Worm (Caenorhabditis elegans) whole organism, L1 larva: ENCODE results near the gene B0198.3.

Source experiments
- aha-1 ChIP-seq: fragments of 150-350 bp; optimal IDR thresholded peaks from 2 replicates; lab custom pipeline; 2014; ENCODE audit warnings: missing biosample characterization, missing genetic modification characterization
- dsc-1 ChIP-seq: sonication (generic microtip); optimal IDR thresholded peaks from 2 replicates; lab custom pipeline; 2016; ENCODE audit warnings: mild to moderate bottlenecking, missing genetic modification characterization, missing compliant biosample characterization
- efl-1 ChIP-seq, 4 experiments: fragments of 150-350 bp; optimal IDR thresholded peaks in 3 of 4; peaks in 1 of 4; 1 replicate in 1 of 4; 2 replicates in 3 of 4; lab custom pipeline; 2014; ENCODE audit warnings: missing biosample characterization in 2 of 4, missing genetic modification characterization in 2 of 4, missing genetic modification reagents in 2 of 4
- efl-3 ChIP-seq: fragments of 200-800 bp; sonication (Bioruptor generic); optimal IDR thresholded peaks from 2 replicates; lab custom pipeline; 2018; ENCODE audit warnings: mild to moderate bottlenecking, missing genetic modification characterization, missing compliant biosample characterization
- egl-13 ChIP-seq: sonication (generic microtip); optimal IDR thresholded peaks from 2 replicates; lab custom pipeline; 2016; ENCODE audit warnings: missing genotype, missing genetic modification reagents, missing genetic modification characterization, missing compliant biosample characterization
- elt-2 ChIP-seq: sonication (generic microtip); optimal IDR thresholded peaks from 2 replicates; lab custom pipeline; 2016; ENCODE audit warnings: missing genetic modification characterization, mild to moderate bottlenecking, inconsistent platforms, missing compliant biosample characterization, missing genetic modification reagents
- ets-5 ChIP-seq: fragments of 200-800 bp; sonication (Bioruptor generic); IDR thresholded peaks from 2 replicates; pipeline ENCODE4 v1.3.6; 2022; ENCODE audit warnings: missing genetic modification characterization, missing compliant biosample characterization
- fkh-10 ChIP-seq: sonication (generic microtip); optimal IDR thresholded peaks from 2 replicates; lab custom pipeline; 2017; ENCODE audit warnings: missing biosample characterization, missing genetic modification reagents, missing genetic modification characterization
- fkh-8 ChIP-seq: sonication (generic microtip); optimal IDR thresholded peaks from 2 replicates; lab custom pipeline; 2016; ENCODE audit warnings: mild to moderate bottlenecking, missing genetic modification characterization, missing compliant biosample characterization
- hlh-4 ChIP-seq: sonication (generic microtip); optimal IDR thresholded peaks from 2 replicates; lab custom pipeline; 2016; ENCODE audit warnings: mild to moderate bottlenecking, missing genetic modification characterization, missing compliant biosample characterization
- hpl-2 ChIP-seq: fragments of 150-350 bp; optimal IDR thresholded peaks from 2 replicates; lab custom pipeline; 2014; ENCODE audit warnings: missing biosample characterization, missing genetic modification reagents, missing genetic modification characterization
- irx-1 ChIP-seq: sonication (generic microtip); optimal IDR thresholded peaks from 2 replicates; lab custom pipeline; 2016; ENCODE audit warnings: missing genetic modification characterization, missing compliant biosample characterization
- isw-1 ChIP-seq: fragments of 200-800 bp; sonication (Bioruptor generic); IDR thresholded peaks from 2 replicates; pipeline ENCODE4 v1.3.6; 2022; ENCODE audit warnings: missing genetic modification characterization, missing compliant biosample characterization
- lin-14 ChIP-seq: fragments of 200-800 bp; sonication (Bioruptor generic); optimal IDR thresholded peaks from 2 replicates; lab custom pipeline; 2018; ENCODE audit warnings: mild to moderate bottlenecking, missing genetic modification characterization, moderate library complexity, missing compliant biosample characterization
- lin-15B ChIP-seq: fragments of 150-350 bp; sonication (generic microtip); optimal IDR thresholded peaks from 3 replicates; lab custom pipeline; 2014; ENCODE audit warnings: missing biosample characterization, missing genetic modification characterization
- lir-3 ChIP-seq: sonication (generic microtip); optimal IDR thresholded peaks from 2 replicates; lab custom pipeline; 2016; ENCODE audit warnings: mild to moderate bottlenecking, missing genetic modification characterization, moderate library complexity, missing compliant biosample characterization; ENCODE audit not compliant: poor library complexity
- lsy-2 ChIP-seq, 2 experiments: fragments of 150-350 bp; optimal IDR thresholded peaks; 2 replicates each; lab custom pipeline; 2014; ENCODE audit warnings: missing biosample characterization in 2 of 2, missing genetic modification characterization in 2 of 2
- mab-9 ChIP-seq: fragments of 200-800 bp; sonication (Bioruptor generic); IDR thresholded peaks from 2 replicates; pipeline ENCODE4 v1.3.6; 2022; ENCODE audit warnings: missing genetic modification reagents, missing genetic modification characterization, missing compliant biosample characterization
- mef-2 ChIP-seq: fragments of 150-350 bp; optimal IDR thresholded peaks from 2 replicates; lab custom pipeline; 2014; ENCODE audit warnings: missing biosample characterization, missing genetic modification characterization
- mep-1 ChIP-seq: fragments of 150-350 bp; optimal IDR thresholded peaks from 2 replicates; lab custom pipeline; 2014; ENCODE audit warnings: missing biosample characterization, missing genetic modification characterization
- nhr-237 ChIP-seq: fragments of 150-350 bp; optimal IDR thresholded peaks from 2 replicates; lab custom pipeline; 2014; ENCODE audit warnings: missing biosample characterization, missing genetic modification characterization
- nhr-47 ChIP-seq: sonication (generic microtip); optimal IDR thresholded peaks from 2 replicates; lab custom pipeline; 2016; ENCODE audit warnings: mild to moderate bottlenecking, missing genetic modification characterization, moderate library complexity, missing compliant biosample characterization
- nhr-71 ChIP-seq: sonication (generic microtip); optimal IDR thresholded peaks from 2 replicates; lab custom pipeline; 2016; ENCODE audit warnings: mild to moderate bottlenecking, missing genetic modification characterization, moderate library complexity, missing compliant biosample characterization
- nhr-76 ChIP-seq: sonication (generic microtip); optimal IDR thresholded peaks from 2 replicates; lab custom pipeline; 2017; ENCODE audit warnings: missing biosample characterization, missing genetic modification characterization
- nhr-77 ChIP-seq: fragments of 150-350 bp; optimal IDR thresholded peaks from 2 replicates; lab custom pipeline; 2014; ENCODE audit warnings: missing biosample characterization, missing genetic modification characterization
- nhr-85 ChIP-seq: sonication (generic microtip); peaks from one replicate; lab custom pipeline; 2016; ENCODE audit warnings: missing genetic modification characterization, inconsistent platforms, missing compliant biosample characterization
- nhr-90 ChIP-seq: sonication (generic microtip); optimal IDR thresholded peaks from 2 replicates; lab custom pipeline; 2016; ENCODE audit warnings: mild to moderate bottlenecking, missing genetic modification characterization, missing compliant biosample characterization; ENCODE audit not compliant: poor library complexity
- pag-3 ChIP-seq: sonication (generic microtip); optimal IDR thresholded peaks from 2 replicates; lab custom pipeline; 2017; ENCODE audit warnings: missing genetic modification characterization, mild to moderate bottlenecking, missing compliant biosample characterization, antibody characterized with exemption, borderline replicate concordance; ENCODE audit not compliant: insufficient read depth
- pax-3 ChIP-seq: fragments of 200-800 bp; sonication (Bioruptor generic); optimal IDR thresholded peaks from 2 replicates; lab custom pipeline; 2018; ENCODE audit warnings: mild to moderate bottlenecking, missing genetic modification characterization, moderate library complexity, missing compliant biosample characterization
- pqm-1 ChIP-seq: sonication (generic microtip); optimal IDR thresholded peaks from 3 replicates; lab custom pipeline; 2017; ENCODE audit warnings: missing biosample characterization, missing genetic modification characterization
- rnt-1 ChIP-seq: sonication (generic microtip); optimal IDR thresholded peaks from 2 replicates; lab custom pipeline; 2016; ENCODE audit warnings: mild to moderate bottlenecking, missing genetic modification characterization, moderate library complexity, missing compliant biosample characterization
- skn-1 ChIP-seq: fragments of 150-350 bp; optimal IDR thresholded peaks from 2 replicates; lab custom pipeline; 2014; ENCODE audit warnings: missing biosample characterization, missing genetic modification characterization
- zip-4 ChIP-seq: fragments of 200-800 bp; sonication (Bioruptor generic); optimal IDR thresholded peaks from 2 replicates; lab custom pipeline; 2018; ENCODE audit warnings: mild to moderate bottlenecking, missing genetic modification characterization, moderate library complexity, missing compliant biosample characterization
- ztf-4 ChIP-seq: fragments of 150-350 bp; optimal IDR thresholded peaks from 2 replicates; lab custom pipeline; 2014; ENCODE audit warnings: missing biosample characterization, missing genetic modification characterization

B0198.3 gene

DNA sequence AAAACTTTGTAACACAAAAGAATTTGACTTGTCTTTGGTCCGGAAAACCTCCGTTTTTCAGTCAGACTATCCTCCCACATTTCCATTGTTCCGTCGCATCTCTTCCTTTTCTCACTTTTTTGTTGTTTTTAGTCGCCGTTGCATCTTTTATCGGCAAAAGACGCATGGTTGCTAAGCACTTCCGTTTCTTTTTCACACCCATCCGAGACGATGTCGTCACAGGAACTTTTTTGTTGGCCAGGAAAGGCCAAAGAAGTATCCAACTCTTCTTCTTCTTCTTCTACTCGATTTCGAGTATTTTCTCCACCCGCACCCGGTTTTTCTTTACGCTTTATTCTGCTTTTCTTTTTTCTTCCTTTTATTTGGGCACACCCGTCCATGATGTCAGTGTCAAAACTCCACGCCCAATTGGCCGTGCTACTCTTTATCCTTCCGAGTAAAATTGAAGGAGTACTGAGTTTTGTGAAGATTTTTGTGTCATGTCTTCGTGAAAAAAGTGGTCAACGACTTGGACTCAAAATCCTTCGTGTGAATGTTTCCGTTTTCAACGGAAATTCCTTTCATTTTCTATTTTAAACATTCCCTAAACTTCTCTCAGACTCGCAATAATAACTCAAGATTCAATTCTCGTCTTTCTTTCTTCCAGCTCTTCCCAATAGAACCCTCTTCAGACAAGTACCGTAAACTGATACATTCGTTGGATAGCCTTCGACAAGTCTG, 31.6 kb downstream of the B0198.3 start, which contains the start of gene B0198.2:
Gene B0198.2, plus strand, starts transcription at position 670 of the 720 bp plus-strand sequence.
- TF ChIP-seq skn-1 (tag; lab: Kevin White, UChicago), result no peak
- peak; percentile 62 for TF ChIP-seq lin-14
- TF ChIP-seq pag-3 (tag; lab: Kevin White, UChicago), result no peak
- TF ChIP-seq efl-1 (optimal IDR thresholded peaks at IDR 0.05; lab: Kevin White, UChicago), result no peak
- TF ChIP-seq efl-1 (GFP tag; optimal IDR thresholded peaks at IDR 0.05 in 1 of 2; lab: Kevin White, UChicago), result peak in 1 of 2 experiments; percentile 13
- TF ChIP-seq fkh-10 (GFP tag; lab: Kevin White, UChicago), result peak; percentile 65
- no peak for TF ChIP-seq nhr-237 (tag; lab: Kevin White, UChicago)
- TF ChIP-seq ets-5 (GFP tag; lab: Robert Waterston, UW), result no peak
- TF ChIP-seq efl-3, result no peak
- no peak for TF ChIP-seq nhr-76
- TF ChIP-seq irx-1 (tag; lab: Kevin White, UChicago), result peak; percentile 36
- no peak for TF ChIP-seq aha-1 (tag; lab: Kevin White, UChicago)
- TF ChIP-seq, all 84 proteins: peak for 4

DNA sequence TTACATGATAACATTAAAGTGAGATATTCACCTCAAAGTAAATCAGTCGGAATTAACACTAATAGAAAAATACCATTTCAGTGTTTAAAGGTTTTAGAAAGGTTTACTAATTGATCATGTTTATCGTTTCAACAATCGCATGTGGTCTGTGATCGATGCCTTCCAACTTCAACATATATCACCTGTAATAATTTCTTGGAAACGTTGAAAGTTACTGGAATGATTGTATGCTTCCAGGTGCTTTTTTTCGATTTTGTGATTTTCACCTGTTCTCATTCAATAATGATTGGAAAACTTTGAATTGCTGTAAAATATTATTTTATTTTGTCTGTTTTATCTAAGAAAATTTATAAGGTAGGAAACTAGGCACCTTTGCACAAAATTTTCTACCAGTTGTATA, 34.4 kb downstream of the B0198.3 start:
- TF ChIP-seq irx-1 (tag; lab: Kevin White, UChicago) (no peak), efl-1 (optimal IDR thresholded peaks at IDR 0.05; lab: Kevin White, UChicago) (no peak), efl-1 (GFP tag; optimal IDR thresholded peaks at IDR 0.05 in 1 of 2; lab: Kevin White, UChicago) (no peak), elt-2 (no peak), mab-9 (GFP tag; lab: Robert Waterston, UW) (no peak), pag-3 (tag; lab: Kevin White, UChicago) (no peak), hlh-4 (peak; percentile 100), mef-2 (tag; lab: Kevin White, UChicago) (no peak), nhr-71 (tag; lab: Kevin White, UChicago) (peak; percentile 43), egl-13 (tag; lab: Kevin White, UChicago) (no peak), fkh-8 (tag; lab: Kevin White, UChicago) (no peak), pax-3 (no peak), isw-1 (GFP tag; lab: Robert Waterston, UW) (no peak), lir-3 (no peak), rnt-1 (tag; lab: Kevin White, UChicago) (no peak), ztf-4 (no peak), mep-1 (tag; lab: Kevin White, UChicago) (no peak), pqm-1 (tag; lab: Kevin White, UChicago) (no peak), nhr-237 (tag; lab: Kevin White, UChicago) (no peak), nhr-90 (tag; lab: Kevin White, UChicago) (no peak), dsc-1 (tag; lab: Kevin White, UChicago) (no peak), nhr-77 (tag; lab: Kevin White, UChicago) (no peak), lin-15B (tag; lab: Kevin White, UChicago) (no peak), hpl-2 (no peak), nhr-47 (tag; lab: Kevin White, UChicago) (peak; percentile 30)

DNA sequence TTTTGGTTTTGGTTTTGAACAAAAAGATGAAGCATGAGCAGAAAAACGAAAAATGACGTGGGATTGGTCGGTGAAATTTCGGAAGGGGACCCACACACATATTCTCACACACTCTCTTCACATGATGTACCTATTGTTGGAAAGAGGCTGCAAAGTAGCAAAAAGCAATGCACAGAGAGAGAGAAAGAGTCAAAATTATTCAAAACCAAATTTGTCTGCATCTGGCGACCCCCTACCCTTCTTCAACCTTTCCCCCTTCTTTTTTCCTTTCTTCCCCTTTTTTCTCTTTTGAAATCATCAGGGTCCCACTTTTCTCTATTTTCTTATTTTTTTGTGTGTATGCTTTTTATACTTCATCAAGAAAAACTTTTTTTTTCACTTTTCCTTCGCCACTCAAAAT, 35.4 kb downstream of the B0198.3 start:
- TF ChIP-seq zip-4 (GFP tag; lab: Kevin White, UChicago) (no peak), lsy-2 (tag; optimal IDR thresholded peaks at IDR 0.05; lab: Kevin White, UChicago) (peak in 1 of 2 experiments; percentile 3), lin-14 (peak; percentile 58), fkh-10 (GFP tag; lab: Kevin White, UChicago) (peak; percentile 67), nhr-85 (tag; lab: Kevin White, UChicago) (no peak), efl-1 (optimal IDR thresholded peaks at IDR 0.05; lab: Kevin White, UChicago) (no peak), efl-1 (GFP tag; optimal IDR thresholded peaks at IDR 0.05 in 1 of 2; lab: Kevin White, UChicago) (peak in 1 of 2 experiments; percentile 76)
